Fruit fly (Drosophila melanogaster): ENCODE results near the gene Npc2b.
A peak's percentile ranks its signal among the peaks of the same experiment; 100 is the strongest.

Npc2b gene

DNA sequence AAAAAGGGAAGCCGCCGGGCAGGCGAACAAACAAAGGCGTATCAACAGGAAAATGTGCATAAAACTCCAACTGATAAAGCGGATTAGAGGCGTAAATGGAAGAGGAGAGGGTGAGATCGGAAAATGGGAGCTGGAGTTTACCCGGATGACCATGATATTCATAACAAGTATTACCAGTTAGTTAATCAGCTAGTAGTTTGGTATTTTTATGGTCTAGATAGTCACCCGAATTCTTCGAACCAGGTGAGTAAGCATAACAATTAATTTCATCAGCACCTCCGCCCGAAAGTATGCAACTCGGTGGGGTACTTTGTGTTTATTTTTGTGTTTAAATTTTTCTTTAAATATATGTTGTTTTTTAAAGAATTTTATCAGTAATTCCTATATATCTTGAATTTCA is 6.6 kb downstream of the Npc2b start:
- no peak for TF ChIP-seq woc (GFP tag; optimal IDR thresholded peaks at IDR 0.05)
- TF ChIP-seq tai (GFP tag; optimal IDR thresholded peaks at IDR 0.05) = no peak
- TF ChIP-seq CG9705 (GFP tag; optimal IDR thresholded peaks at IDR 0.05) = no peak
- TF ChIP-seq Dif (GFP tag; optimal IDR thresholded peaks at IDR 0.05; ENCODE audit: partially characterized antibody) = no peak
- TF ChIP-seq br (GFP tag; optimal IDR thresholded peaks at IDR 0.05) = no peak
- TF ChIP-seq dl (GFP tag; optimal IDR thresholded peaks at IDR 0.05; ENCODE audit: insufficient read depth in 1 of 2, partially characterized antibody in 2 of 2) = no peak
- no peak for TF ChIP-seq Hr83 (GFP tag; optimal IDR thresholded peaks at IDR 0.05; ENCODE audit: poor library complexity, severe bottlenecking)
- TF ChIP-seq h (GFP tag; optimal IDR thresholded peaks at IDR 0.05) = no peak
- no peak for TF ChIP-seq sv (GFP tag; optimal IDR thresholded peaks at IDR 0.05)
- TF ChIP-seq foxo (GFP tag; optimal IDR thresholded peaks at IDR 0.05) = no peak
- no peak for TF ChIP-seq lola (GFP tag; optimal IDR thresholded peaks at IDR 0.05)
- no peak for TF ChIP-seq Dfd (GFP tag; optimal IDR thresholded peaks at IDR 0.05)

DNA sequence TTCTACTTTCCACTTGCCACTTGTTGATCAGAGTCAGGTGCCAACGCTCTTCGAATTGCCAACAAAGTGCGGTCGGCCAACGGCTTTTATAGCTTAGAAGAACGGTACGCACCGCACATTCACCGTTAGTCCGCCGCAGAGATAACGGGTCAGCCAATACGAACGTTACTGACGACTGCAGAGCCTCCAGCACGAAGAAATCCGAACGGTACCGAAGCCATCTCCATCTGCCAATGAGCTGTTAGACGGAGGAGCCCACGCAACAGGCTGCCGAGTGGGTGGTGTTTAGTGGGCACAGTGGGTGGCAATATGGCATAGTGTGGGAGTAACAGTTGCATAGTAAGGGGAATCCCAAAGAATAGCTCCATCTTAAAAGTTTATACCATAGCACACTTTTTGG is 7.5 kb downstream of the Npc2b start, which contains the start of gene CCHa1:
TSS of gene CCHa1 (minus strand) at position 44 of the 400 bp plus-strand sequence.
- TF ChIP-seq h (GFP tag; optimal IDR thresholded peaks at IDR 0.05) = no peak
- TF ChIP-seq tai (GFP tag; optimal IDR thresholded peaks at IDR 0.05) = no peak
- TF ChIP-seq lola (GFP tag; optimal IDR thresholded peaks at IDR 0.05) = no peak
- TF ChIP-seq rgr (GFP tag; optimal IDR thresholded peaks at IDR 0.05) = no peak
- TF ChIP-seq Hr78 (GFP tag; optimal IDR thresholded peaks at IDR 0.05) = no peak
- no peak for TF ChIP-seq woc (GFP tag; optimal IDR thresholded peaks at IDR 0.05)
- no peak for TF ChIP-seq Mio (GFP tag; optimal IDR thresholded peaks at IDR 0.05)

DNA sequence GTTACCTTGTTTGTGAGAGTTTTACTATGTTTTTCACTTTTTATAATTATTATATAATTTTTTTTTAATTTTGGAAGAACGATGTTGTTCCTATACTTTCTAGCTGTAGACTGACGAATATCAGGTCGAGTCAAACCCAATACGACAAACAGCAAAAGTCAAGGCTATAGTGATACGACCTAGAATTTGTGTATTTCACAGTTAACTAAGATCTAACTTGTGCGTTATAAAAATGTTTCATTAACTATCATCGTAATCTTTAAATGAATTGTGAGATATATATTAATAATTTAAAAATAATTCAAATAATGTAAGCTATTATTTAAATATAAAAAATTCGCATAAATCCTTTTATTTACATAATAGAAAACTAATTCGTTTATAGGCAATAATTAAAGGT is 8.7 kb downstream of the Npc2b start, which contains the start of gene CG9920:
TSS of gene CG9920 (minus strand) at position 101 of the 400 bp plus-strand sequence.
- TF ChIP-seq Hr83 (GFP tag; optimal IDR thresholded peaks at IDR 0.05; ENCODE audit: poor library complexity, severe bottlenecking) (no peak), Rel (GFP tag; optimal IDR thresholded peaks at IDR 0.05) (no peak), Rel (tag; optimal IDR thresholded peaks at IDR 0.05) (no peak), CrebA (GFP tag; optimal IDR thresholded peaks at IDR 0.05; ENCODE audit: borderline replicate concordance) (no peak)

DNA sequence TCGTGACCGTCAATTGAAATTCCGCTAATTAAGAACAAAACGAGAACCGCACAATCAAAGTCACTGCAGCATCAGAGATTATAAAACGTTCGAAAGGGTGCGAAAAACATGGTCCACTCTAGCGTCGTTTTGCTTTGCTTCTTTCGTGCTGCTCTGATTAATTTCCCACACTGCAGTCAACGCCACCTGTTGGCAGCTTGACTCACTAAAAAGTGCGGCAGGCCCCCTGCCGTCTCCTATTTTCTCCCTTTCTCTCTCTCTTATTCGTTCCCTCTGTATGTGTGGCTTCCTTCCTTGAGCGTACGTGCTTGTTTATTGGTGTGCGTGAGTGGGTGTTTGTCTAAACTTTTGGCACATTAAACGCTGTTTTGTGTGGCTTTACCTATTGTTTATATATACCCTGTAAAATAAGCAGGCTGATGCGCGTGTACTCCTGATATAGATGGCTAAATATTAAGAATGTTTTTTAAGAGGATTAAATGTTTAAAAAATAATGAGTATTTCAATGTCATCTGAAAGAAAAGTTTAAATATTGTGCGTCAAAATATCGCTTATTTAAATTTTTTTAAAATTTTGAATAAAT is 9.3 kb downstream of the Npc2b start:
- no peak for TF ChIP-seq pan (optimal IDR thresholded peaks at IDR 0.05)
- TF ChIP-seq Rel (GFP tag; optimal IDR thresholded peaks at IDR 0.05) = no peak
- no peak for TF ChIP-seq Rel (tag; optimal IDR thresholded peaks at IDR 0.05)
- peak; percentile 48 for TF ChIP-seq Dif (GFP tag; optimal IDR thresholded peaks at IDR 0.05; ENCODE audit: partially characterized antibody)
- TF ChIP-seq Hr83 (GFP tag; optimal IDR thresholded peaks at IDR 0.05; ENCODE audit: poor library complexity, severe bottlenecking) = no peak
- TF ChIP-seq br (GFP tag; optimal IDR thresholded peaks at IDR 0.05) = no peak
- TF ChIP-seq tai (GFP tag; optimal IDR thresholded peaks at IDR 0.05) = peak; percentile 3
- peak; percentile 57 for TF ChIP-seq Vsx2 (GFP tag; optimal IDR thresholded peaks at IDR 0.05; ENCODE audit: partially characterized antibody)

DNA sequence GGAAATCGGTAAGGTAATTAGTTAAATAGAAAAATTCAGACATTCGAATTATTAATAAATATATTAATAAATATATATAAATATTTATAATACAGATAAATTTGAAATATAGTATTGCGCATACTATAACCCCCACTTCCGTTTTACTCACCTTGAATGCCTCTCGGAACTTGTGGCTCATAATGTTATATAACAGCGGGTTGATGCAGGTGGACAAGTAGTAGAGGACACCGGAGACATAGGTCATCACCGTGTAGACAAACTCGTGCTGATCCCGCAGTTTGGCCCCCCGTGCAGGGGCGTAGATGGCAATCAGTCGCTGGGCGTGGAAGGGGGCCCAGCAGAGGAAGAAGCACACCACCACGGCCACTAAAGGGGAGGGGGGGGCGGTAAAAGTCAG is 11.6 kb downstream of the Npc2b start:
- TF ChIP-seq Hnf4 (GFP tag; optimal IDR thresholded peaks at IDR 0.05) (no peak), Vsx2 (GFP tag; optimal IDR thresholded peaks at IDR 0.05; ENCODE audit: partially characterized antibody) (no peak), Mio (GFP tag; optimal IDR thresholded peaks at IDR 0.05) (no peak), Jra (GFP tag; optimal IDR thresholded peaks at IDR 0.05) (no peak), CG9705 (GFP tag; optimal IDR thresholded peaks at IDR 0.05) (no peak), CrebA (GFP tag; optimal IDR thresholded peaks at IDR 0.05; ENCODE audit: borderline replicate concordance) (no peak)

DNA sequence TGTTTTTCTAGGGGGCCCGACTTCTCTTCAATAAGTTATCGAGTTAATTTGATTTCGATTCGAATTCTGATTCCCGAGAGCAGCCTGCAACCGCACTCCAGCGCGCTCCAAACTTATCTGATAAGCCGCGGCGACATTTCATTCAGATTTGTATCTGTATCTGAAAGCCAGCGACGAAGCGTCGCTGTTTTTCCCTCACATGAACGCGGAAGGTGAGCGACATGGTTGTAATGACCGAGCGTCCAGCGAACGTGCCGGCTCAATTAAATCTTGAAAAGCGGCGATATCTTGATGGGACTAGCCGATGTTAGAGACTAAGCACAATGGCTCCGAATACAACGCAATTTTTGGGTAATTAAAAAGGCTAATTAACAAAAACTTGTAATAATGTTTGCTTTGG is 13.7 kb downstream of the Npc2b start, which contains the start of gene PK1-R:
TSS of gene PK1-R (minus strand) at position 101 of the 400 bp plus-strand sequence.
- TF ChIP-seq Hr83 (GFP tag; optimal IDR thresholded peaks at IDR 0.05; ENCODE audit: poor library complexity, severe bottlenecking) = no peak

DNA sequence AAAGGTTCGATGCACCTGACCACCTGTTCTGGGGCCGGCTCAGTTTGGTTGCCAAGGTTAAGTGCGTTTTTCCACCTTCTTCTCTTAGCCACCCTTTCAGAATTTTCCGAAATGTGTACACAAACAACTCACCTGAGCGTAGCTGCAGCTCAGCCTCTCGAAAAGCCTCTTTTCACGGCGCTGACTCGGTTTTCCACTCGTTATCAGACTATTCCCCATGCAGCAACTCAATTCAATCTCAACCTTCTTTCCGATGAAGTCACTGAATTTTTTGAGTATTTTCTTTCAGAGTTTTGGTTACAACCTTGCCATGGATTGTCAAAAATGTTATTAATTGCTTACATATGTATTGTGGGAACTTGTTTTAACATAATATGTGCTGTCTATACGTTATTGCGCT is 18.3 kb downstream of the Npc2b start:
- TF ChIP-seq CG9705 (GFP tag; optimal IDR thresholded peaks at IDR 0.05) (no peak), dsf (GFP tag; optimal IDR thresholded peaks at IDR 0.05; ENCODE audit: borderline replicate concordance) (no peak), psq (GFP tag; optimal IDR thresholded peaks at IDR 0.05) (no peak), Abd-B (GFP tag; optimal IDR thresholded peaks at IDR 0.05) (no peak), GATAd (GFP tag; optimal IDR thresholded peaks at IDR 0.05) (no peak), sv (GFP tag; optimal IDR thresholded peaks at IDR 0.05) (no peak), br (GFP tag; optimal IDR thresholded peaks at IDR 0.05) (no peak)

Measured in whole organism, wandering third instar larva.